Fruit fly (Drosophila melanogaster): ENCODE data around the gene Sol1.

Sol1 gene

DNA sequence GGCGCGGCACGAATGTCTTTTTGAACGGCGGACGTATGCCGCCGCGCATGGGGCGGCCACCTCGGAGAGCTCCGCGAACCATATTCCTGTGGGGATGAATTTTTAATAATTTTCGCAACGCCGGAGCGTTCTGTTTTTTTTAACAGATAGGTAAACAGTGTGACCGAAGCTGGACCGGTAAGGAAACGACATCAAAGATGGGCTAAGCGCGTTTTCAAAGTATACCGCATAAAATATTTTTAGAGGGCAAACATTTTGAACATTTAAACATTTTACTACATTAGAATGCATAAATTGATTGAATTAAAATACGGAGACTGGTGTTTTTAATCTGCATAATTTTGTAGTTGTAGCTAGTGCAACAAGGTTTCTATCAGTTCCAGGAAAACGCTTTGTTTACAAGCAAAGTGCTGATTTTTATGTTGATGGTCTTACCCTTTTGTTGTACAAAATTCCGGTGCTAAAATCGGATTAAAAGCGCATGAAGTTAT is 43.1 kb downstream of the Sol1 start, which contains the start of the genes CG5641 and CG5245 (continued):
- TF ChIP-seq CG14710 (tag; optimal IDR thresholded peaks at IDR 0.05) (peak; percentile 27), Fer2 (tag; optimal IDR thresholded peaks at IDR 0.05) (no peak), sens (GFP tag) (peak; percentile 34), chm (GFP tag; IDR thresholded peaks at IDR 0.05) (no peak), CG13123 (GFP tag; optimal IDR thresholded peaks at IDR 0.05) (no peak), fd96Cb (tag; optimal IDR thresholded peaks at IDR 0.05) (no peak), tna (GFP tag; IDR thresholded peaks at IDR 0.05; ENCODE audit: partially characterized antibody) (no peak), BtbVII (GFP tag; optimal IDR thresholded peaks at IDR 0.05) (no peak), tin (GFP tag; optimal IDR thresholded peaks at IDR 0.05) (no peak), otp (GFP tag; IDR thresholded peaks at IDR 0.05) (no peak), pho (GFP tag; optimal IDR thresholded peaks at IDR 0.05) (no peak), CG14860 (GFP tag; IDR thresholded peaks at IDR 0.05; ENCODE audit: partially characterized antibody) (no peak), Lim3 (GFP tag; IDR thresholded peaks at IDR 0.05) (no peak), CG6272 (GFP tag; IDR thresholded peaks at IDR 0.05) (no peak), CG18262 (tag; optimal IDR thresholded peaks at IDR 0.05) (no peak), cg (GFP tag; optimal IDR thresholded peaks at IDR 0.05) (no peak), emc (GFP tag; optimal IDR thresholded peaks at IDR 0.05) (no peak), CG6175 (GFP tag; IDR thresholded peaks at IDR 0.05) (no peak), CG9609 (GFP tag; optimal IDR thresholded peaks at IDR 0.05) (no peak), CG9727 (GFP tag; optimal IDR thresholded peaks at IDR 0.05) (no peak), YL-1 (GFP tag; optimal IDR thresholded peaks at IDR 0.05) (peak; percentile 23), Meics (GFP tag; optimal IDR thresholded peaks at IDR 0.05) (no peak), Nf-YB (GFP tag; optimal IDR thresholded peaks at IDR 0.05) (no peak), CG9797 (GFP tag; optimal IDR thresholded peaks at IDR 0.05) (peak; percentile 69), CG11093 (GFP tag; IDR thresholded peaks at IDR 0.05) (no peak), CG15514 (GFP tag; optimal IDR thresholded peaks at IDR 0.05) (peak; percentile 57), CG11247 (GFP tag; IDR thresholded peaks at IDR 0.05) (no peak), D19A (tag; optimal IDR thresholded peaks at IDR 0.05) (no peak), gem (tag; optimal IDR thresholded peaks at IDR 0.05) (no peak), pros (GFP tag; optimal IDR thresholded peaks at IDR 0.05) (no peak), CG15479 (GFP tag; optimal IDR thresholded peaks at IDR 0.05) (no peak), jing (GFP tag; optimal IDR thresholded peaks at IDR 0.05) (no peak), CG34376 (GFP tag; optimal IDR thresholded peaks at IDR 0.05) (no peak), Dip3 (GFP tag; optimal IDR thresholded peaks at IDR 0.05) (no peak), pfk (GFP tag; optimal IDR thresholded peaks at IDR 0.05) (no peak), CG13424 (tag; optimal IDR thresholded peaks at IDR 0.05) (no peak), CG15269 (tag; optimal IDR thresholded peaks at IDR 0.05) (no peak), HmgD (GFP tag; optimal IDR thresholded peaks at IDR 0.05) (no peak), CoRest (tag; optimal IDR thresholded peaks at IDR 0.05) (peak; percentile 12), CG8944 (GFP tag; optimal IDR thresholded peaks at IDR 0.05) (no peak), CG13287 (GFP tag; IDR thresholded peaks at IDR 0.05; ENCODE audit: partially characterized antibody) (peak; percentile 18; the same call in 1 of the 2 replicates), CG4617 (GFP tag; optimal IDR thresholded peaks at IDR 0.05; ENCODE audit: borderline replicate concordance) (peak; percentile 51), zf30C (GFP tag; optimal IDR thresholded peaks at IDR 0.05) (no peak), H15 (GFP tag; IDR thresholded peaks at IDR 0.05) (no peak), onecut (GFP tag; IDR thresholded peaks at IDR 0.05) (no peak), CG4424 (GFP tag; optimal IDR thresholded peaks at IDR 0.05) (no peak), CG8359 (GFP tag; optimal IDR thresholded peaks at IDR 0.05; ENCODE audit: borderline replicate concordance) (no peak), Opbp (GFP tag; IDR thresholded peaks at IDR 0.05; ENCODE audit: partially characterized antibody) (0 out of 3 replicates have a peak, but pooled peaks have one; percentile 12), CG13775 (GFP tag; optimal IDR thresholded peaks at IDR 0.05) (no peak), pum (GFP tag; optimal IDR thresholded peaks at IDR 0.05) (no peak), eyg (GFP tag; optimal IDR thresholded peaks at IDR 0.05) (no peak)

Measured in whole organism, embryonic.